Worm (Caenorhabditis elegans) whole organism, L2 larva: ENCODE measurements around the gene luc-7L3.
A peak's percentile ranks its signal among the peaks of the same experiment; 100 is the strongest.

Experiments
- C34F6.9 ChIP-seq: fragments of 150-350 bp; optimal IDR thresholded peaks from 2 replicates; lab custom pipeline; 2014; ENCODE audit warnings: missing biosample characterization, missing genetic modification characterization
- F13H6.1 ChIP-seq: sonication (generic microtip); optimal IDR thresholded peaks from 2 replicates; lab custom pipeline; 2016; ENCODE audit warnings: missing genetic modification characterization, missing compliant biosample characterization
- Y55F3AM.14 ChIP-seq: fragments of 200-800 bp; sonication (Bioruptor generic); optimal IDR thresholded peaks from 2 replicates; lab custom pipeline; 2018; ENCODE audit warnings: mild to moderate bottlenecking, missing genetic modification characterization, missing compliant biosample characterization
- ZK546.5 ChIP-seq: sonication (generic microtip); optimal IDR thresholded peaks from 2 replicates; lab custom pipeline; 2017; ENCODE audit warnings: missing biosample characterization, missing genetic modification characterization
- alr-1 ChIP-seq: fragments of 150-350 bp; optimal IDR thresholded peaks from 2 replicates; lab custom pipeline; 2014; ENCODE audit warnings: missing biosample characterization, missing genetic modification characterization
- aly-2 ChIP-seq: fragments of 150-350 bp; optimal IDR thresholded peaks from 2 replicates; lab custom pipeline; 2014; ENCODE audit warnings: missing biosample characterization, missing genetic modification characterization
- ceh-16 ChIP-seq: fragments of 150-350 bp; optimal IDR thresholded peaks from 2 replicates; lab custom pipeline; 2014; ENCODE audit warnings: missing biosample characterization, missing genetic modification characterization
- crh-2 ChIP-seq: sonication (generic microtip); optimal IDR thresholded peaks from 2 replicates; lab custom pipeline; 2017; ENCODE audit warnings: missing biosample characterization, missing genetic modification characterization
- dmd-4 ChIP-seq: sonication (generic microtip); optimal IDR thresholded peaks from 2 replicates; lab custom pipeline; 2017; ENCODE audit warnings: missing biosample characterization, missing genetic modification characterization
- elt-1 ChIP-seq: fragments of 150-350 bp; optimal IDR thresholded peaks from 2 replicates; lab custom pipeline; 2014; ENCODE audit warnings: missing biosample characterization, missing genetic modification characterization
- elt-3 ChIP-seq: sonication (generic microtip); optimal IDR thresholded peaks from 2 replicates; lab custom pipeline; 2017; ENCODE audit warnings: missing biosample characterization, missing genetic modification characterization
- fos-1 ChIP-seq: fragments of 150-350 bp; optimal IDR thresholded peaks from 2 replicates; lab custom pipeline; 2014; ENCODE audit warnings: missing biosample characterization, missing genetic modification characterization
- lin-11 ChIP-seq: fragments of 150-350 bp; sonication (generic microtip); optimal IDR thresholded peaks from 2 replicates; lab custom pipeline; 2014; ENCODE audit warnings: missing biosample characterization, missing genetic modification characterization, inconsistent platforms, mixed read lengths
- lin-39 ChIP-seq: fragments of 150-350 bp; optimal IDR thresholded peaks from 2 replicates; lab custom pipeline; 2014; ENCODE audit warnings: missing biosample characterization, missing genetic modification reagents, missing genetic modification characterization
- lsy-2 ChIP-seq, 2 experiments: fragments of 150-350 bp in 1 of 2; sonication (generic microtip) in 1 of 2; optimal IDR thresholded peaks; 2 replicates each; lab custom pipeline; 2014 to 2017; ENCODE audit warnings: missing biosample characterization in 2 of 2, missing genetic modification characterization in 2 of 2
- mab-5 ChIP-seq: fragments of 150-350 bp; optimal IDR thresholded peaks from 2 replicates; lab custom pipeline; 2014; ENCODE audit warnings: missing biosample characterization, missing genetic modification characterization
- mdl-1 ChIP-seq, 2 experiments: fragments of 150-350 bp in 1 of 2; sonication (generic microtip) in 1 of 2; optimal IDR thresholded peaks; 2 replicates each; lab custom pipeline; 2017; ENCODE audit warnings: missing biosample characterization in 2 of 2, missing genetic modification characterization in 2 of 2
- nhr-10 ChIP-seq: sonication (generic microtip); optimal IDR thresholded peaks from 2 replicates; lab custom pipeline; 2017; ENCODE audit warnings: missing biosample characterization, missing genetic modification characterization
- nhr-12 ChIP-seq: fragments of 150-350 bp; optimal IDR thresholded peaks from 2 replicates; lab custom pipeline; 2014; ENCODE audit warnings: missing biosample characterization, missing genetic modification characterization
- nhr-129 ChIP-seq: fragments of 150-350 bp; optimal IDR thresholded peaks from 2 replicates; lab custom pipeline; 2014; ENCODE audit warnings: missing biosample characterization, missing genetic modification characterization
- nhr-21 ChIP-seq: fragments of 150-350 bp; optimal IDR thresholded peaks from 2 replicates; lab custom pipeline; 2014; ENCODE audit warnings: missing biosample characterization, missing genetic modification characterization
- nhr-23 ChIP-seq: fragments of 150-350 bp; optimal IDR thresholded peaks from 2 replicates; lab custom pipeline; 2014; ENCODE audit warnings: missing biosample characterization, missing genetic modification reagents, missing genetic modification characterization
- nhr-25 ChIP-seq: fragments of 150-350 bp; sonication (generic microtip); optimal IDR thresholded peaks from 3 replicates; lab custom pipeline; 2014; ENCODE audit warnings: missing biosample characterization, missing genetic modification characterization
- nhr-77 ChIP-seq: fragments of 150-350 bp; optimal IDR thresholded peaks from 2 replicates; lab custom pipeline; 2014; ENCODE audit warnings: missing biosample characterization, missing genetic modification characterization
- sem-4 ChIP-seq: fragments of 150-350 bp; optimal IDR thresholded peaks from 2 replicates; lab custom pipeline; 2014; ENCODE audit warnings: missing biosample characterization, missing genetic modification reagents, missing genetic modification characterization
- sma-3 ChIP-seq: sonication (generic microtip); optimal IDR thresholded peaks from 2 replicates; lab custom pipeline; 2016; ENCODE audit warnings: missing genetic modification reagents, missing genetic modification characterization, missing compliant biosample characterization
- sma-9 ChIP-seq, 2 experiments: fragments of 150-350 bp in 1 of 2; sonication (generic microtip) in 1 of 2; optimal IDR thresholded peaks; 2 replicates each; lab custom pipeline; 2014 to 2016; ENCODE audit warnings: missing genetic modification characterization in 2 of 2, mild to moderate bottlenecking in 1 of 2, missing biosample characterization in 1 of 2, missing compliant biosample characterization in 1 of 2, missing genetic modification reagents in 1 of 2, moderate library complexity in 1 of 2
- unc-55 ChIP-seq: fragments of 150-350 bp; sonication (generic microtip); optimal IDR thresholded peaks from 3 replicates; lab custom pipeline; 2014; ENCODE audit warnings: missing biosample characterization, missing genetic modification reagents, missing genetic modification characterization
- zag-1 ChIP-seq: fragments of 150-350 bp; optimal IDR thresholded peaks from 2 replicates; lab custom pipeline; 2014; ENCODE audit warnings: missing biosample characterization, missing genetic modification characterization
- ztf-1 ChIP-seq: fragments of 200-800 bp; sonication (Bioruptor generic); conservative IDR thresholded peaks from 2 replicates; pipeline ENCODE4 v1.3.6; 2022; ENCODE audit warnings: missing genetic modification characterization, missing compliant biosample characterization
- ztf-11 ChIP-seq: sonication (generic microtip); optimal IDR thresholded peaks from 2 replicates; lab custom pipeline; 2017; ENCODE audit warnings: missing biosample characterization, missing genetic modification characterization
- ztf-4 ChIP-seq: fragments of 150-350 bp; optimal IDR thresholded peaks from 2 replicates; lab custom pipeline; 2014; ENCODE audit warnings: missing biosample characterization, missing genetic modification characterization

The luc-7L3 gene

DNA sequence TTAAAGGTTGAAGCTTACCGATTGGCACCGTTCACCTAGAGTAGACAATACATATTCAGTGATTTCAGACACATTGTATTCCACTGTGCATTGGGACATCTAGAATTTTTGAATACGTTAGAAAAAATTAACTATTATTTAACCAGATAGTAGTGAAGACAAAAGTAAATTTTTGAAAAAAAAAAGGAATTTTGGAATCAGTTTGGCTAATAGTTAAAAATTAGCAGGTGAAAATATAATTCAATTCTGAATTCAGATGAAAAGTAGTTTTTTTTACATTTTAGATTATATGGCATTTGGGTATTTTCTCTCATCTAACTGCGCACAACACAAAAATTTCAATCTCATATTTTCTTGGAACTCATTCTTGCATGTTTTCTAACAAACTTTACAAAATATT lies 27.1 kb upstream of the luc-7L3 start, which contains the start of gene nmur-2:
Gene nmur-2 (minus strand): TSS at position 101 of the 400 bp plus-strand sequence.
- TF ChIP-seq sma-3 (GFP tag; lab: Kevin White, UChicago) (no peak), ztf-11 (tag; lab: Kevin White, UChicago) (no peak), lin-11 (tag; lab: Kevin White, UChicago) (no peak), nhr-21 (no peak), mab-5 (no peak), ceh-16 (tag; lab: Kevin White, UChicago) (no peak), ztf-1 (no peak), elt-1 (tag; lab: Kevin White, UChicago) (no peak)
- TF ChIP-seq, all 48 proteins: peak for 0

DNA sequence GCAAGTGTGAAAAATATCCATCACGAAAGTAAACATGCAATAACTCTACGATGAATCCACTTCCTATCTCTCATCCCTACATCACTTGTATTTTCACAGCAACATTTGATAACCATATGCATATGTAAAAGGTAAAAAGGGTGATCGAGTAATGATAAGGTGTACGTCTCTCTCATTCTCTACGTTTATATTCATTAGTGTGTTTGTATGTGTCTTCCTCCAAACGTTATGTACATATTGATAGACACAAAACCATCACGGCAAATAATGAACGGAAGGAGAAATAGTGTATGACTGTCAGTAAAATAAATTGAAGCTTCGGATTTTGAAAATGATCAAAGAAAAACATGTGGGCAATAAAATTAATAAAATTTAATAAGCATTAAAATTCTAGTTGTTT lies 24.7 kb upstream of the luc-7L3 start:
- peak; percentile 88 for TF ChIP-seq fos-1 (tag; lab: Kevin White, UChicago)
- no peak for TF ChIP-seq ztf-1

DNA sequence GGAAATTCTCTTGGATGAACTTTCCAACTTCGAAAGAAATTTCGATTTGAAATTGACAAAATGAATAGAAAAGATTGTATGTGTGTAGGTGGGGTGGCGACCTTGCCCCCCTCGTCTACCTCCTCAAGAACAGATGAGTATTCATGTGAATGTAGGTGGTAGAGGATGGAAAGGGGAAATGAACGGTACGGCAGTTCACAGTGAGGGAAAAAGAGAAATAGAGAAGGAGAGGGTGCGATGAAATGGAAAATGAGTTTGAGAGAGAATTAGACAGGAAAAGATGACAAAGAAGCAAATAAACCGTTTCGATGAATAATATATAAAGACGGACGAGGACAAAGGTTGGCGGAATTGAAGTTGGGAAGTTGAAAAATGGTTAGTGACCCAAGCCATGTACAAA lies 24.2 kb upstream of the luc-7L3 start:
- TF ChIP-seq fos-1 (tag; lab: Kevin White, UChicago): peak; percentile 35
- TF ChIP-seq nhr-21: no peak
- TF ChIP-seq unc-55: no peak
- peak; percentile 13 for TF ChIP-seq sma-3 (GFP tag; lab: Kevin White, UChicago)
- TF ChIP-seq C34F6.9 (tag; lab: Kevin White, UChicago): peak; percentile 8

- TF ChIP-seq alr-1 (tag; lab: Kevin White, UChicago) (no peak), lin-39 (tag; lab: Kevin White, UChicago) (no peak), nhr-77 (tag; lab: Kevin White, UChicago) (no peak), crh-2 (no peak)
- TF ChIP-seq, all 48 proteins: peak for 0
These were observed 23.3 kb upstream of the luc-7L3 start, which contains the start of gene K10B4.3 for ce11 chrII:121121-121520. TSS of gene K10B4.3 (minus strand) at chrII:121221.

- TF ChIP-seq nhr-129 (tag; lab: Kevin White, UChicago) (no peak), nhr-10 (tag; lab: Kevin White, UChicago) (no peak), nhr-25 (tag; lab: Kevin White, UChicago) (no peak), ZK546.5 (no peak), sem-4 (no peak), ztf-4 (no peak), nhr-12 (no peak), elt-1 (tag; lab: Kevin White, UChicago) (no peak), sma-9 (GFP tag; optimal IDR thresholded peaks at IDR 0.05; lab: Kevin White, UChicago) (no peak), sma-9 (tag; optimal IDR thresholded peaks at IDR 0.05; lab: Kevin White, UChicago) (no peak), elt-3 (tag; lab: Kevin White, UChicago) (no peak), mdl-1 (tag; optimal IDR thresholded peaks at IDR 0.05; lab: Kevin White, UChicago) (no peak), sma-3 (GFP tag; lab: Kevin White, UChicago) (no peak), lsy-2 (tag; optimal IDR thresholded peaks at IDR 0.05; lab: Kevin White, UChicago) (no peak)
- TF ChIP-seq, all 48 proteins: peak for 0
These were observed 19.1 kb upstream of the luc-7L3 start, which contains the start of gene srt-54 for ce11 chrII:116916-117315. TSS of gene srt-54 (plus strand) at chrII:117216.

DNA sequence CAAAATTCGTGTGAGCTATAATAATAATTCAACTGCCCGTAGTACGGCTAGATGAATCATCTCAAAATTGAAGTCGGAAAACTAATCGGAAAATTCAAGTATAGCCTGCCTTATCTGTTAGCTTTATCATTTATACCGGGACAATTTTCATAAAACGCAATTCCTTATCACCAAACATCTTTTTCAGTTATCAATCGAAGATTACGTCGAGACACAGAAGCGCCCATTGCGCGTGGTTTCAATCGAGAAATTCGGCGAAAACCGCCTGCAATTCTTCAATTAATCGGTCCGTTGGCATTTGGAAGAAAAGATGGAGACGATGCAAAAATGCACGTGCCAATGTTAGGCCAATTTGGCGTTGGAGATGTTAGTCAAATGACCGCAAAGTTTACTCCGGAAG lies 14.4 kb upstream of the luc-7L3 start:
- TF ChIP-seq aly-2 (tag; lab: Kevin White, UChicago): no peak
- peak; percentile 28 for TF ChIP-seq sma-3 (GFP tag; lab: Kevin White, UChicago)
- TF ChIP-seq mdl-1 (tag; optimal IDR thresholded peaks at IDR 0.05; lab: Kevin White, UChicago): no peak
- peak; percentile 15 for TF ChIP-seq nhr-129 (tag; lab: Kevin White, UChicago)
- TF ChIP-seq ceh-16 (tag; lab: Kevin White, UChicago): no peak
- no peak for TF ChIP-seq nhr-23

DNA sequence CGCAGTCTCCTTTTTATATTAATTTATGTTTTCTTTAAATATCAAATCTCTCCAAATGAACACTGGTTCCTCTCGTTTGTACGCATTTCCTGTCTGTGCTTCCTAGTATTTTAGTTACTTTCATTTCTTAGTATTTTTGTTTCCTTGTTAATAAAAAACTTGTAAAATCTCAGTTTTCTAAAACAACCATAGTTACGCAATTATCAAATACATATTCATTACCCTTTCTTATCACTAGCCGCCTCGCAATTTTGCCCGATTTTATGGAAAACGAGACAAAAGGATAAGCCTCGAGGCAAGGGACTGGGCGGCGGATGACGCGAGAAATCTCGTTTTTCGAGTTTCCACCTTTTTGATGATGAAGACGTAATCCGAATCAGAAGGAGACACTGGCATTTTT lies 13.4 kb upstream of the luc-7L3 start, which contains the start of gene C50D2.1:
Gene C50D2.1 (plus strand): TSS at position 301 of the 400 bp plus-strand sequence.
- no peak for TF ChIP-seq nhr-25 (tag; lab: Kevin White, UChicago)
- no peak for TF ChIP-seq unc-55
- TF ChIP-seq elt-1 (tag; lab: Kevin White, UChicago): no peak
- TF ChIP-seq Y55F3AM.14 (GFP tag; lab: Kevin White, UChicago): no peak
- no peak for TF ChIP-seq lsy-2 (tag; optimal IDR thresholded peaks at IDR 0.05; lab: Kevin White, UChicago)
- TF ChIP-seq lin-11 (tag; lab: Kevin White, UChicago): no peak
- TF ChIP-seq crh-2: no peak
- TF ChIP-seq zag-1 (tag; lab: Kevin White, UChicago): no peak
- no peak for TF ChIP-seq nhr-129 (tag; lab: Kevin White, UChicago)
- TF ChIP-seq dmd-4 (tag; lab: Kevin White, UChicago): no peak
- no peak for TF ChIP-seq ztf-11 (tag; lab: Kevin White, UChicago)
- TF ChIP-seq F13H6.1 (tag; lab: Kevin White, UChicago): no peak
- TF ChIP-seq ztf-4: no peak
- TF ChIP-seq nhr-21: no peak
- TF ChIP-seq aly-2 (tag; lab: Kevin White, UChicago): no peak
- no peak for TF ChIP-seq sma-3 (GFP tag; lab: Kevin White, UChicago)
- no peak for TF ChIP-seq mab-5
